Worm (Caenorhabditis elegans): Measurements from ENCODE around the gene T28A11.19.

T28A11.19 gene

DNA sequence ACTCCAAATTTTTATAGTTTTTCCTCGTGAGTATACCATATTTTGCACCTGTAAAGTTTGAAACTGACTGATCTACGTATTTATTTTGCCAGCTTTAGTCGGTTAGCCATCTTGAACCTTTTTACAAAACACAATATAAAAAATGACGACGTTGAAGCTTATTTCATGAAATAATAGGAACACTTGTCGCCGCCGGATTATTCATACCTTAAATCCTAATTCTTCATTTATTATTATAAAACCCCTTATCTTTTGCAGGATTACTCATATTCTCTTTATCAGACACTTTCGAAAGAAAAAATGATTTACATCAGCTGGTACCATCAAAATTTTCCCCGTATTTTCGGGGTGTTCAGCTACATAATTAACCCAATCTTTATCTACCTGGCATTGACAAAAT, 21.8 kb downstream of the T28A11.19 start, which contains the start of gene srj-8:
srj-8 (plus strand) TSS at position 301 of the 400 bp plus-strand sequence.
- TF ChIP-seq ama-1 (optimal IDR thresholded peaks at IDR 0.05), result no peak

- TF ChIP-seq daf-12 (tag; optimal IDR thresholded peaks at IDR 0.05) (no peak), fos-1 (tag; optimal IDR thresholded peaks at IDR 0.05) (no peak), hmg-11 (tag; optimal IDR thresholded peaks at IDR 0.05) (no peak), R02D3.7 (tag; optimal IDR thresholded peaks at IDR 0.05) (no peak), unc-62 (GFP tag; optimal IDR thresholded peaks at IDR 0.05) (no peak), nhr-43 (tag; optimal IDR thresholded peaks at IDR 0.05; ENCODE audit: poor library complexity, severe bottlenecking) (no peak), mdl-1 (tag; optimal IDR thresholded peaks at IDR 0.05) (no peak)
Observed at ce11 chrV:3244703-3245102, 24.6 kb downstream of the T28A11.19 start, which contains the start of gene srj-7. srj-7 (plus strand) TSS chrV:3245003.

- TF ChIP-seq ceh-9 (tag; optimal IDR thresholded peaks at IDR 0.05) (no peak), nhr-67 (tag; optimal IDR thresholded peaks at IDR 0.05) (no peak), hmg-11 (tag; optimal IDR thresholded peaks at IDR 0.05) (no peak), ZK546.5 (tag; optimal IDR thresholded peaks at IDR 0.05) (no peak), nhr-12 (tag; optimal IDR thresholded peaks at IDR 0.05) (no peak), unc-62 (GFP tag; optimal IDR thresholded peaks at IDR 0.05) (no peak), nhr-76 (tag; optimal IDR thresholded peaks at IDR 0.05) (no peak), fos-1 (tag; optimal IDR thresholded peaks at IDR 0.05) (no peak), unc-39 (tag; optimal IDR thresholded peaks at IDR 0.05) (no peak), elt-1 (tag; optimal IDR thresholded peaks at IDR 0.05) (no peak), ceh-28 (tag; optimal IDR thresholded peaks at IDR 0.05) (no peak), ceh-16 (tag; optimal IDR thresholded peaks at IDR 0.05) (no peak), R02D3.7 (tag; optimal IDR thresholded peaks at IDR 0.05) (no peak), eor-1 (tag; optimal IDR thresholded peaks at IDR 0.05) (no peak)
Observed at ce11 chrV:3242984-3243383, 26.3 kb downstream of the T28A11.19 start, which contains the start of gene gst-23. gst-23 (plus strand) TSS chrV:3243284.

- TF ChIP-seq tbx-2 (tag; optimal IDR thresholded peaks at IDR 0.05) (no peak), hmg-11 (tag; optimal IDR thresholded peaks at IDR 0.05) (no peak), nhr-76 (tag; optimal IDR thresholded peaks at IDR 0.05) (no peak), nfya-1 (tag; optimal IDR thresholded peaks at IDR 0.05; ENCODE audit: insufficient read depth) (no peak), pqm-1 (tag; optimal IDR thresholded peaks at IDR 0.05) (no peak), nhr-25 (tag; optimal IDR thresholded peaks at IDR 0.05) (no peak), elt-3 (tag; optimal IDR thresholded peaks at IDR 0.05) (no peak), ceh-9 (tag; optimal IDR thresholded peaks at IDR 0.05) (no peak), aly-2 (tag; optimal IDR thresholded peaks at IDR 0.05) (no peak), nhr-237 (tag; optimal IDR thresholded peaks at IDR 0.05) (no peak), nhr-43 (tag; optimal IDR thresholded peaks at IDR 0.05; ENCODE audit: poor library complexity, severe bottlenecking) (no peak), nhr-67 (tag; optimal IDR thresholded peaks at IDR 0.05) (no peak), nhr-28 (tag; optimal IDR thresholded peaks at IDR 0.05) (no peak), eor-1 (tag; optimal IDR thresholded peaks at IDR 0.05) (no peak)
Observed at ce11 chrV:3241175-3241574, 28.1 kb downstream of the T28A11.19 start, which contains the start of gene srj-11. srj-11 (plus strand) TSS chrV:3241424.

ce11 chrV:3236610-3237009, 32.7 kb downstream of the T28A11.19 start, which contains the start of the genes K08D9.9 and str-16:
K08D9.9 (minus strand) TSS chrV:3236710.
str-16 (plus strand) TSS chrV:3236875.
- no peak for TF ChIP-seq mdl-1 (tag; optimal IDR thresholded peaks at IDR 0.05)
- no peak for TF ChIP-seq unc-62 (GFP tag; optimal IDR thresholded peaks at IDR 0.05)
- no peak for TF ChIP-seq snpc-4 (tag; optimal IDR thresholded peaks at IDR 0.05)
- TF ChIP-seq lin-39 (tag; optimal IDR thresholded peaks at IDR 0.05), result no peak
- TF ChIP-seq egl-27 (tag; optimal IDR thresholded peaks at IDR 0.05), result no peak
- TF ChIP-seq pha-4 (tag; optimal IDR thresholded peaks at IDR 0.05), result no peak
- TF ChIP-seq zag-1 (tag; optimal IDR thresholded peaks at IDR 0.05), result no peak
- TF ChIP-seq nfya-1 (tag; optimal IDR thresholded peaks at IDR 0.05; ENCODE audit: insufficient read depth), result no peak
- TF ChIP-seq elt-2 (tag; optimal IDR thresholded peaks at IDR 0.05), result no peak
- no peak for TF ChIP-seq egl-5 (tag; optimal IDR thresholded peaks at IDR 0.05)
- TF ChIP-seq fkh-10 (GFP tag; optimal IDR thresholded peaks at IDR 0.05), result no peak
- TF ChIP-seq daf-12 (tag; optimal IDR thresholded peaks at IDR 0.05), result no peak
- TF ChIP-seq fos-1 (tag; optimal IDR thresholded peaks at IDR 0.05), result no peak
- no peak for TF ChIP-seq eor-1 (tag; optimal IDR thresholded peaks at IDR 0.05)
- no peak for TF ChIP-seq ztf-4 (tag; optimal IDR thresholded peaks at IDR 0.05)
- TF ChIP-seq ceh-16 (tag; optimal IDR thresholded peaks at IDR 0.05), result no peak
